Worm (Caenorhabditis elegans) whole organism, young adult: ENCODE measurements around the gene his-3.

ENCODE experiments used
- C06A6.2 ChIP-seq: fragments of 200-800 bp; sonication (Bioruptor generic); conservative IDR thresholded peaks from 2 replicates; pipeline ENCODE4 v1.3.6; 2022; ENCODE audit warnings: missing genetic modification characterization, missing compliant biosample characterization
- C17E4.6 ChIP-seq: fragments of 200-800 bp; sonication (Bioruptor generic); IDR thresholded peaks from 2 replicates; pipeline ENCODE4 v1.3.6; 2022; ENCODE audit warnings: missing genetic modification reagents, missing genetic modification characterization, missing compliant biosample characterization
- D2030.7 ChIP-seq: fragments of 200-800 bp; sonication (Bioruptor generic); IDR thresholded peaks from 2 replicates; pipeline ENCODE4 v1.3.6; 2022; ENCODE audit warnings: missing genetic modification reagents, missing genetic modification characterization, missing compliant biosample characterization
- F10E7.11 ChIP-seq: sonication (generic microtip); optimal IDR thresholded peaks from 2 replicates; lab custom pipeline; 2017; ENCODE audit warnings: mild to moderate bottlenecking, missing genetic modification characterization, moderate library complexity, missing compliant biosample characterization
- F33H1.4 ChIP-seq: fragments of 200-800 bp; sonication (Bioruptor generic); IDR thresholded peaks from 2 replicates; pipeline ENCODE4 v1.3.6; 2022; ENCODE audit warnings: missing genetic modification reagents, missing genetic modification characterization, missing compliant biosample characterization
- F49E8.2 ChIP-seq: sonication (generic microtip); optimal IDR thresholded peaks from 3 replicates; lab custom pipeline; 2017; ENCODE audit warnings: missing genetic modification characterization, mild to moderate bottlenecking, missing compliant biosample characterization, antibody characterized with exemption, moderate library complexity; ENCODE audit not compliant: insufficient read depth
- K11D2.4 ChIP-seq: fragments of 200-800 bp; sonication (Bioruptor generic); IDR thresholded peaks from 2 replicates; pipeline ENCODE4 v1.3.6; 2022; ENCODE audit warnings: missing genetic modification reagents, missing genetic modification characterization, missing compliant biosample characterization
- T07F8.4 ChIP-seq: sonication (generic microtip); optimal IDR thresholded peaks from 2 replicates; lab custom pipeline; 2016; ENCODE audit warnings: mild to moderate bottlenecking, missing genetic modification characterization, moderate library complexity, missing compliant biosample characterization
- T26A5.8 ChIP-seq: sonication (generic microtip); optimal IDR thresholded peaks from 2 replicates; lab custom pipeline; 2016; ENCODE audit warnings: missing genetic modification characterization, missing compliant biosample characterization
- Y95B8A.8 ChIP-seq: fragments of 200-800 bp; sonication (Bioruptor generic); IDR thresholded peaks from 2 replicates; pipeline ENCODE4 v1.3.6; 2022; ENCODE audit warnings: missing genetic modification reagents, missing genetic modification characterization, missing compliant biosample characterization
- ama-1 ChIP-seq, 3 experiments: fragments of 150-350 bp in 1 of 3; sonication (generic microtip) in 2 of 3; optimal IDR thresholded peaks; 2 replicates each; lab custom pipeline; 2014 to 2018; ENCODE audit warnings: missing biosample characterization in 2 of 3, missing genetic modification characterization in 2 of 3, missing genetic modification reagents in 2 of 3
- atf-7 ChIP-seq: sonication (generic microtip); optimal IDR thresholded peaks from 2 replicates; lab custom pipeline; 2017; ENCODE audit warnings: mild to moderate bottlenecking, missing genetic modification characterization, missing compliant biosample characterization
- athp-1 ChIP-seq: sonication (generic microtip); optimal IDR thresholded peaks from 2 replicates; lab custom pipeline; 2017; ENCODE audit warnings: mild to moderate bottlenecking, missing genetic modification characterization, missing compliant biosample characterization
- attf-3 ChIP-seq: fragments of 200-800 bp; sonication (Bioruptor generic); conservative IDR thresholded peaks from 2 replicates; pipeline ENCODE4 v1.3.6; 2022; ENCODE audit warnings: missing genetic modification reagents, missing genetic modification characterization, missing compliant biosample characterization
- attf-5 ChIP-seq: fragments of 200-800 bp; sonication (Bioruptor generic); optimal IDR thresholded peaks from 2 replicates; lab custom pipeline; 2018; ENCODE audit warnings: mild to moderate bottlenecking, missing genetic modification characterization, missing compliant biosample characterization
- bed-1 ChIP-seq: fragments of 200-800 bp; sonication (Bioruptor generic); IDR thresholded peaks from 2 replicates; pipeline ENCODE4 v1.3.6; 2022; ENCODE audit warnings: missing genetic modification reagents, missing genetic modification characterization, missing compliant biosample characterization
- cebp-1 ChIP-seq, 2 experiments: fragments of 200-800 bp in 1 of 2; sonication (Bioruptor generic) in 1 of 2; sonication (generic microtip) in 1 of 2; IDR thresholded peaks in 1 of 2; optimal IDR thresholded peaks in 1 of 2; 2 replicates each; pipeline versions ENCODE4 v1.3.6 to Lab custom; 2017 to 2022; ENCODE audit warnings: missing compliant biosample characterization in 2 of 2, missing genetic modification characterization in 2 of 2, mild to moderate bottlenecking in 1 of 2, missing genetic modification reagents in 1 of 2, moderate library complexity in 1 of 2
- ceh-40 ChIP-seq: fragments of 200-800 bp; sonication (Bioruptor generic); IDR thresholded peaks from 2 replicates; pipeline ENCODE4 v1.3.6; 2022; ENCODE audit warnings: missing genetic modification characterization, missing compliant biosample characterization
- ceh-79 ChIP-seq: sonication (generic microtip); optimal IDR thresholded peaks from 2 replicates; lab custom pipeline; 2017; ENCODE audit warnings: mild to moderate bottlenecking, missing genetic modification characterization, missing compliant biosample characterization
- chd-7 ChIP-seq: sonication (generic microtip); optimal IDR thresholded peaks from 2 replicates; lab custom pipeline; 2016; ENCODE audit warnings: mild to moderate bottlenecking, missing genetic modification characterization, moderate library complexity, missing compliant biosample characterization
- ets-4 ChIP-seq: fragments of 200-800 bp; sonication (Bioruptor generic); optimal IDR thresholded peaks from 2 replicates; lab custom pipeline; 2018; ENCODE audit warnings: mild to moderate bottlenecking, missing genetic modification characterization, missing compliant biosample characterization
- fkh-3 ChIP-seq: sonication (generic microtip); optimal IDR thresholded peaks from 2 replicates; lab custom pipeline; 2016; ENCODE audit warnings: mild to moderate bottlenecking, missing genetic modification characterization, missing compliant biosample characterization
- hlh-26 ChIP-seq: fragments of 200-800 bp; sonication (Bioruptor generic); conservative IDR thresholded peaks from 2 replicates; pipeline ENCODE4 v1.3.6; 2022; ENCODE audit warnings: missing genetic modification reagents, missing genetic modification characterization, missing compliant biosample characterization
- lag-1 ChIP-seq: fragments of 200-800 bp; sonication (Bioruptor generic); IDR thresholded peaks from 2 replicates; pipeline ENCODE4 v1.3.6; 2022; ENCODE audit warnings: missing genetic modification reagents, missing genetic modification characterization, missing compliant biosample characterization
- let-526 ChIP-seq: fragments of 200-800 bp; sonication (Bioruptor generic); IDR thresholded peaks from 2 replicates; pipeline ENCODE4 v1.3.6; 2022; ENCODE audit warnings: missing genetic modification reagents, missing genetic modification characterization, missing compliant biosample characterization
- let-607 ChIP-seq, 2 experiments: fragments of 200-800 bp in 1 of 2; sonication (Bioruptor generic) in 1 of 2; sonication (generic microtip) in 1 of 2; optimal IDR thresholded peaks; 2 replicates each; lab custom pipeline; 2016 to 2018; ENCODE audit warnings: mild to moderate bottlenecking in 2 of 2, missing compliant biosample characterization in 2 of 2, missing genetic modification characterization in 2 of 2, moderate library complexity in 2 of 2, missing genotype in 1 of 2
- lin-26 ChIP-seq: fragments of 200-800 bp; sonication (Bioruptor generic); IDR thresholded peaks from 2 replicates; pipeline ENCODE4 v1.3.6; 2022; ENCODE audit warnings: missing genetic modification reagents, missing genetic modification characterization, missing compliant biosample characterization
- lin-35 ChIP-seq, 3 experiments: fragments of 150-350 bp in 2 of 3; sonication (generic microtip) in 1 of 3; optimal IDR thresholded peaks; 2 replicates each; lab custom pipeline; 2014 to 2018; ENCODE audit warnings: missing biosample characterization in 3 of 3, missing genetic modification characterization in 3 of 3, missing genetic modification reagents in 3 of 3
- lsl-1 ChIP-seq: fragments of 200-800 bp; sonication (Bioruptor generic); optimal IDR thresholded peaks from 2 replicates; lab custom pipeline; 2018; ENCODE audit warnings: mild to moderate bottlenecking, missing genetic modification characterization, moderate library complexity, missing compliant biosample characterization
- nfya-1 ChIP-seq: sonication (generic microtip); optimal IDR thresholded peaks from 2 replicates; lab custom pipeline; 2017; ENCODE audit warnings: antibody characterized with exemption, missing compliant biosample characterization, missing genetic modification characterization, borderline replicate concordance; ENCODE audit not compliant: insufficient read depth
- nhr-80 ChIP-seq: sonication (generic microtip); optimal IDR thresholded peaks from 2 replicates; lab custom pipeline; 2016; ENCODE audit warnings: missing genetic modification characterization, missing compliant biosample characterization
- rpc-1 ChIP-seq, 2 experiments: fragments of 150-350 bp in 1 of 2; sonication (generic microtip) in 1 of 2; optimal IDR thresholded peaks; 2 replicates each; lab custom pipeline; 2014 to 2018; ENCODE audit warnings: missing biosample characterization in 1 of 2, missing genetic modification characterization in 1 of 2, missing genetic modification reagents in 1 of 2, missing genotype in 1 of 2
- sdz-38 ChIP-seq: sonication (generic microtip); optimal IDR thresholded peaks from 2 replicates; lab custom pipeline; 2016; ENCODE audit warnings: missing genotype, missing genetic modification characterization, missing compliant biosample characterization
- snpc-1.1 ChIP-seq: sonication (generic microtip); optimal IDR thresholded peaks from 2 replicates; lab custom pipeline; 2017; ENCODE audit warnings: missing genetic modification characterization, mild to moderate bottlenecking, missing compliant biosample characterization, antibody characterized with exemption, moderate library complexity, missing genotype, missing genetic modification reagents; ENCODE audit not compliant: insufficient read depth
- tbp1 ChIP-seq: fragments of 200-800 bp; sonication (Bioruptor generic); optimal IDR thresholded peaks from 2 replicates; lab custom pipeline; 2018; ENCODE audit warnings: mild to moderate bottlenecking, missing genetic modification characterization, missing compliant biosample characterization
- tlf-1 ChIP-seq: fragments of 200-800 bp; sonication (Bioruptor generic); optimal IDR thresholded peaks from 2 replicates; lab custom pipeline; 2018; ENCODE audit warnings: mild to moderate bottlenecking, missing genetic modification characterization, missing compliant biosample characterization
- ztf-18 ChIP-seq: sonication (generic microtip); optimal IDR thresholded peaks from 2 replicates; lab custom pipeline; 2016; ENCODE audit warnings: missing genotype, mild to moderate bottlenecking, missing genetic modification characterization, missing compliant biosample characterization
- ztf-28 ChIP-seq: fragments of 200-800 bp; sonication (Bioruptor generic); IDR thresholded peaks from 2 replicates; pipeline ENCODE4 v1.3.6; 2022; ENCODE audit warnings: missing genetic modification reagents, missing genetic modification characterization, missing compliant biosample characterization
- ztf-3 ChIP-seq: fragments of 200-800 bp; sonication (Bioruptor generic); optimal IDR thresholded peaks from 2 replicates; lab custom pipeline; 2018; ENCODE audit warnings: mild to moderate bottlenecking, missing genetic modification characterization, missing compliant biosample characterization
- ztf-6 ChIP-seq: fragments of 200-800 bp; sonication (Bioruptor generic); IDR thresholded peaks from 2 replicates; pipeline ENCODE4 v1.3.6; 2022; ENCODE audit warnings: missing genetic modification reagents, missing genetic modification characterization, missing compliant biosample characterization

his-3 gene

ce11 chrV:16002288-16002687, 38.3 kb upstream of the his-3 start, which contains the start of gene nhr-63:
nhr-63 (plus strand) TSS chrV:16002588.
- no peak for TF ChIP-seq nhr-80
- TF ChIP-seq F49E8.2 (tag; lab: Kevin White, UChicago): no peak
- no peak for TF ChIP-seq tlf-1 (GFP tag; lab: Kevin White, UChicago)
- TF ChIP-seq let-526 (GFP tag; lab: Robert Waterston, UW): no peak
- TF ChIP-seq nfya-1: no peak
- no peak for TF ChIP-seq lag-1
- no peak for TF ChIP-seq atf-7 (tag; lab: Kevin White, UChicago)
- TF ChIP-seq ceh-40: no peak
- TF ChIP-seq T26A5.8: no peak
- TF ChIP-seq ztf-28 (GFP tag; lab: Robert Waterston, UW): no peak
- no peak for TF ChIP-seq T07F8.4 (tag; lab: Kevin White, UChicago)
- TF ChIP-seq cebp-1 (GFP tag; IDR thresholded peaks at IDR 0.05; lab: Robert Waterston, UW): no peak
- TF ChIP-seq cebp-1 (tag; optimal IDR thresholded peaks at IDR 0.05; lab: Kevin White, UChicago): no peak
- TF ChIP-seq attf-3 (GFP tag; lab: Robert Waterston, UW): no peak

ce11 chrV:16007505-16007904, 33.1 kb upstream of the his-3 start, which contains the start of gene str-231:
str-231 (minus strand) TSS chrV:16007605.
- TF ChIP-seq let-607 (tag; optimal IDR thresholded peaks at IDR 0.05; lab: Kevin White, UChicago) (no peak), rpc-1 (optimal IDR thresholded peaks at IDR 0.05; lab: Kevin White, UChicago) (no peak), rpc-1 (tag; optimal IDR thresholded peaks at IDR 0.05; lab: Kevin White, UChicago) (no peak), sdz-38 (no peak), lin-26 (GFP tag; lab: Robert Waterston, UW) (no peak), nhr-80 (no peak), lsl-1 (GFP tag; lab: Kevin White, UChicago) (no peak), bed-1 (GFP tag; lab: Robert Waterston, UW) (no peak), hlh-26 (no peak), K11D2.4 (GFP tag; lab: Robert Waterston, UW) (no peak), athp-1 (tag; lab: Kevin White, UChicago) (no peak), ztf-18 (tag; lab: Kevin White, UChicago) (no peak), ztf-6 (GFP tag; lab: Robert Waterston, UW) (no peak)

- TF ChIP-seq Y95B8A.8 (GFP tag; lab: Robert Waterston, UW): no peak
- no peak for TF ChIP-seq attf-5 (GFP tag; lab: Kevin White, UChicago)
- TF ChIP-seq C17E4.6: no peak
- TF ChIP-seq ets-4 (GFP tag; lab: Kevin White, UChicago): no peak
- no peak for TF ChIP-seq ztf-3 (GFP tag; lab: Kevin White, UChicago)
- TF ChIP-seq tbp1: no peak
- no peak for TF ChIP-seq F10E7.11 (tag; lab: Kevin White, UChicago)
- TF ChIP-seq F49E8.2 (tag; lab: Kevin White, UChicago): no peak
- TF ChIP-seq ceh-79 (tag; lab: Kevin White, UChicago): no peak
- TF ChIP-seq lin-35 (GFP tag; optimal IDR thresholded peaks at IDR 0.05; lab: Kevin White, UChicago): no peak
- TF ChIP-seq T07F8.4 (tag; lab: Kevin White, UChicago): no peak
- no peak for TF ChIP-seq D2030.7 (GFP tag; lab: Robert Waterston, UW)
- no peak for TF ChIP-seq ama-1 (optimal IDR thresholded peaks at IDR 0.05; lab: Kevin White, UChicago)
- no peak for TF ChIP-seq ama-1 (GFP tag; optimal IDR thresholded peaks at IDR 0.05; lab: Kevin White, UChicago)
- no peak for TF ChIP-seq C06A6.2
- no peak for TF ChIP-seq fkh-3 (tag; lab: Kevin White, UChicago)
- no peak for TF ChIP-seq chd-7
- no peak for TF ChIP-seq snpc-1.1 (tag; lab: Kevin White, UChicago)
- no peak for TF ChIP-seq F33H1.4 (GFP tag; lab: Robert Waterston, UW)
Measured at ce11 chrV:16009564-16009963, 31.0 kb upstream of the his-3 start, which contains the start of gene str-233. str-233 (minus strand) TSS chrV:16009664.
